Fruit fly (Drosophila melanogaster): ENCODE measurements around the gene Brd.
A peak's percentile ranks its signal among the peaks of the same experiment; 100 is the strongest.

Brd gene

DNA sequence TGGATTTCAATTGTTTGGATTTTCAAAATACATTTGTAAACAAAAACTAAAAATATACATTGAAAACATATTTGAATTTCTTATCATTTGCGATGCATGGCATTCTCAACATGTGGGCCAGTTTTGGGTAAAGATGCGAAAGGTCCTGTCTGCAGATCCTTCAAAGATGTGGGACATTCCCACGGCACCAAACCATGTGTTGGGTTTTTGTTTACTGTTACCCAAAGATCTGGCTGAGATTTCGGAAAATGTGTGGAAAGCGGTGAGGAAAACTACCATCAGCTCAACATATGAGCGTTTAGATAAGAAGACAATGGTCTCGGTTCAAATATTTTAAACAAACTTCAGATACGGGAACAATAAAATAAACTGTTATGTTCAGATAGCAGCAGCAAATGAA lies 3.6 kb downstream of the Brd start:
- no peak for TF ChIP-seq CG8478 (optimal IDR thresholded peaks at IDR 0.05)
- TF ChIP-seq EcR (GFP tag; optimal IDR thresholded peaks at IDR 0.05), result no peak
- no peak for TF ChIP-seq pan (optimal IDR thresholded peaks at IDR 0.05)
- TF ChIP-seq usp (GFP tag; optimal IDR thresholded peaks at IDR 0.05), result no peak
- no peak for TF ChIP-seq psq (optimal IDR thresholded peaks at IDR 0.05)
- no peak for TF ChIP-seq Dll (optimal IDR thresholded peaks at IDR 0.05)

DNA sequence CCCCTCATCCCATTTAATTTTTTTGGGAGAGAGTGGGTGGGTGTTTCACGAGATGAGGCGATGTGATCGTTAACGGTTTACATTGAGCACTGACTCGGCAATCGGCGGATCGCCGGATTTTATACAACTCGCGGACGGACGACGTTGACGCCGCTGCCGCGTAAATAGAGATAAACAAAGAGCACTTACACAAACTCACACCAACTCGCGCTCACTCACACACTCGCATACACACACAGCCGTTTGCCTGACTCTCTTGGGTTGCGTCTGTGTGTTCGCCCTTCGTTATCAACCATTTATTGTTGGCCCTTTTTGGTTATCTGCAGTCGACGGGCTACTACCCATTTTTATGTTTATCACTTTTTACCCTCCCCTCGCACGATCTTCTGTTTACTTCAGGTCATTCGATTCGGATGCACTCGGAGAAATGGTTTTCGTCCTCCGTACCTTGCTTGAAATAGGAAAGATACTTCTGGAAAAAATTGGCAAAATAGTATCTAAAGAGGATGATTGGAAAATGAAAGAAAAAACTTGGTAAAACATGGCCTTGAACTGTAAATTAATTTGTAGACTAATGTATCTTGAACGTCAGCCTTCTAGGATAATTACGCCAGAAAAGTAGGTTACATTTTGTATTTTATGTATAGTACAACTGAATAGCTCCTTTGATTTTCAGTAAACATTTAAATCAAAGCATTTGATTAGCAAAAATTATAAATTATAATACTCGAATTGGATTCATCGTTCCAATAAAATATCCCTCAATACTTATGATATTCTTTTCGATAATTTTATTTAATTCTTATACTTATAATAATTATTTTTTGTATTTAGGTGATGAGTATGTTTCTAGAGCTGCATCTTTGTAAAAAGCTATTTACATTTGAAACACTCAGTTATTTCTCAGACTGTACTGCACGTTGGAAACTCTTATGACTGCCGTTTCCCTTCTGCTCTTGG lies 5.3 kb downstream of the Brd start:
- TF ChIP-seq Dll (optimal IDR thresholded peaks at IDR 0.05) (no peak), EcR (GFP tag; optimal IDR thresholded peaks at IDR 0.05) (peak in 1 of 2 experiments; percentile 68)

DNA sequence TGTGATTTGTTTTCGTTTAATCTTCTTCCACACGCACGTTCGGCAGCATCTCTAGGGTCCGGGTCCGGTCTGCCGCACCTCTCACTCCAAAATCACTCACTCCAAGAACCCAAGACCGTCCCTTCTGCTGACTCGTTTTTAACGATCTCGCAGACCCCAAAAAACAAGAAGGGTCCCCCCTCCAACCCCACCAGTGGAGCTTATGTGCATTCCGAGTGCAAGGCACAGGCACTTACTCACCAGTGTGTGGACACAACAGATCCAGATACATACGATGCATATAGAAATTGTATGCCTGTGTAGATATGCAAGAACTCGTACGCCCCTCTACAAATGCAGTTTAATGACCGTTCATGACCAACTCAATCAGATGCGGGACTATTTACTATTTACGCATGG lies 6.0 kb downstream of the Brd start:
- peak in 1 of 2 experiments; percentile 82 for TF ChIP-seq EcR (GFP tag; optimal IDR thresholded peaks at IDR 0.05)
- TF ChIP-seq psq (optimal IDR thresholded peaks at IDR 0.05), result no peak
- no peak for TF ChIP-seq usp (GFP tag; optimal IDR thresholded peaks at IDR 0.05)
- no peak for TF ChIP-seq Dll (optimal IDR thresholded peaks at IDR 0.05)
- TF ChIP-seq CG8478 (optimal IDR thresholded peaks at IDR 0.05), result no peak

DNA sequence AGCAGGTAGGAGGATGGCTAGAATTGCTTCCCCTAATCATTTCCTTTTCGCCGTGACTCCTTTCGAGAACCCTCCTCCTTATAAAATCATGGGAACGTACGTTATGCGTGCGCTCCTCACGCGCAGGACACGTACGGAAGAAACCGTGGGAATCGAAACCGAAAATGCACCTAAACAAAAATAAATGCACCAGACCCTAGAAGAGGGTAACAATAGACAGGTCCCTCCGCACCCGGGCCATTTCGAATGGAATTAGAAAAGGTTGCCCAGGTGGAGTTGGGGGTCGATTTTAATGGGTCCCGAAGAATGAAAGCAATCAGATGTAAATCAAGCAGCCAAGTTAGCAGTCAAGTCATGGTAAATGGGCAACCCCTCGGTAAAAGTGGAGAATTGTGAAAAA lies 6.9 kb downstream of the Brd start, which contains the start of gene CG3349:
CG3349 (plus strand) TSS at position 289 of the 400 bp plus-strand sequence.
- TF ChIP-seq CG8478 (optimal IDR thresholded peaks at IDR 0.05), result no peak
- no peak for TF ChIP-seq psq (optimal IDR thresholded peaks at IDR 0.05)
- TF ChIP-seq EcR (GFP tag; optimal IDR thresholded peaks at IDR 0.05), result no peak
- no peak for TF ChIP-seq pan (optimal IDR thresholded peaks at IDR 0.05)
- no peak for TF ChIP-seq usp (GFP tag; optimal IDR thresholded peaks at IDR 0.05)
- no peak for TF ChIP-seq Dll (optimal IDR thresholded peaks at IDR 0.05)

DNA sequence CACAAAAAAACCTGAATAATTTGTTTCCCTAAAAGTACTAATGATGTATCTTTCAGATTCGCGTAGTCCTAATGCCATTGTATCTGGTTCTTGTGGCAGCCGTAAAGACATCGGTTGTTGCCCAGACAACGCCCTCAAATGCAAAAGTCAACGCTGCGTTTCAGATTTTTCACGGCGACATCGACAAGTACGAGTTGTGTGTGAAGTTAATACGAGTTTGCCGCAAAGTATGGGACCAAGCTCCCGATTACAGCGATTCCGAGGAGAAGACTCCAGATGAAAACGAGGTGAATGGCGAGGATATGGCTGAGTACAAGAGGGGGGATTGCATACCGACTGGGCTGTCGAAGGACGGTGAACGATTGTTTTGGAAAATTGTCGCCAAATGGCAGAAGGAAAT lies 7.6 kb downstream of the Brd start:
- no peak for TF ChIP-seq EcR (GFP tag; optimal IDR thresholded peaks at IDR 0.05)
- TF ChIP-seq usp (GFP tag; optimal IDR thresholded peaks at IDR 0.05), result no peak
- TF ChIP-seq CG8478 (optimal IDR thresholded peaks at IDR 0.05), result no peak
- TF ChIP-seq pan (optimal IDR thresholded peaks at IDR 0.05), result no peak
- TF ChIP-seq psq (optimal IDR thresholded peaks at IDR 0.05), result no peak
- TF ChIP-seq Dll (optimal IDR thresholded peaks at IDR 0.05), result no peak

DNA sequence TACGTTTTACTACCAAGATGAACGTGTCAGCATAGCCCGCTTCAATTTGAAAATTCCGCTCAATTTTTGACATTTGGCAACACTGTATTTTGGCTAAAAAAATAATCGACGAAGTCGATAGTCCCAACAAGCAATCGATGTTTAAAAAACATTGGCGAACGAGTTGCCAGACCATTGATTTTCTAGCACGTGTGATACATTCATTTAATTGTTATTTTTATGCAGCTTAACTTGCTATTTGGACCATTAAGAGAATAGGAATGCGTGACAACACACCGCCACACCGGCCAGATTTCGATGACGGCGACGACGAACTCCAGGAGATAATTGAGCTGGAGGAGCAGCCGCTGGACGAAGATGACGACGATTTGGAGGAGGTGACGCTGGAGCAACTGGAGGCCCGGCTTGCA lies 10.2 kb downstream of the Brd start, which contains the start of gene CG5114:
CG5114 (plus strand) TSS at position 161 of the 410 bp plus-strand sequence.
- TF ChIP-seq pan (optimal IDR thresholded peaks at IDR 0.05), result no peak
- no peak for TF ChIP-seq CG8478 (optimal IDR thresholded peaks at IDR 0.05)
- no peak for TF ChIP-seq Dll (optimal IDR thresholded peaks at IDR 0.05)
- no peak for TF ChIP-seq psq (optimal IDR thresholded peaks at IDR 0.05)
- no peak for TF ChIP-seq usp (GFP tag; optimal IDR thresholded peaks at IDR 0.05)
- TF ChIP-seq EcR (GFP tag; optimal IDR thresholded peaks at IDR 0.05), result no peak

DNA sequence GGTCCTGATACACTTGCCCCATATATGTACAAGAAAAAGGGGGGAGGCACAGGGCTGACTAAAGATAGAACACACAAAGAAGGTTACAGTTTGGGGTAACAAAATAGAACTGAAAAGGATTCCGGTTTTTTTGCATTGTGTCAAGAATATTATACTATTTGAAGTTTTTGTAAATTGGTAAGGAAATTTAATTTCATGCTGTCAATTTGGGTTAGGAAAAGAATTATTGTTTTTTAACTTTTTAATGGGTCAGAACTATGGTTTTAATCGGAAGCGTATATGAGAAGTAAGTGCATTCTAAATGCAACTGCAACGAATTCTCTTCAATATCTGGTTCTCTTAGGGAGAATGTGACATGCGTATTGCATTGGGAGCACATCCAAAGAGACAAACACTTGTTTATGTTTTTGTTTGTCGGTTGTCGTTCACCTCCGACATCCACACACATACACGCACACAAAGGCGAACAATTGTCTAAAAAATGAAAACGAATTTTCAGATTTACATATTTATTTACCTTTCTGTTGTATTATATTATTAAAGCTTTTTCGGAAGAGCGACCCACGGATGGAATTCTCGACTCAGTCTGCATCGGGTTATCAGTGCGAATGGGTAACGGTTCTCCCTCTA lies 12.2 kb downstream of the Brd start, which contains the start of gene mnd:
mnd (plus strand) TSS at position 580 of the 630 bp plus-strand sequence.
- TF ChIP-seq CG8478 (optimal IDR thresholded peaks at IDR 0.05), result no peak
- no peak for TF ChIP-seq pan (optimal IDR thresholded peaks at IDR 0.05)
- no peak for TF ChIP-seq usp (GFP tag; optimal IDR thresholded peaks at IDR 0.05)
- TF ChIP-seq EcR (GFP tag; optimal IDR thresholded peaks at IDR 0.05), result no peak
- no peak for TF ChIP-seq Dll (optimal IDR thresholded peaks at IDR 0.05)
- no peak for TF ChIP-seq psq (optimal IDR thresholded peaks at IDR 0.05)

DNA sequence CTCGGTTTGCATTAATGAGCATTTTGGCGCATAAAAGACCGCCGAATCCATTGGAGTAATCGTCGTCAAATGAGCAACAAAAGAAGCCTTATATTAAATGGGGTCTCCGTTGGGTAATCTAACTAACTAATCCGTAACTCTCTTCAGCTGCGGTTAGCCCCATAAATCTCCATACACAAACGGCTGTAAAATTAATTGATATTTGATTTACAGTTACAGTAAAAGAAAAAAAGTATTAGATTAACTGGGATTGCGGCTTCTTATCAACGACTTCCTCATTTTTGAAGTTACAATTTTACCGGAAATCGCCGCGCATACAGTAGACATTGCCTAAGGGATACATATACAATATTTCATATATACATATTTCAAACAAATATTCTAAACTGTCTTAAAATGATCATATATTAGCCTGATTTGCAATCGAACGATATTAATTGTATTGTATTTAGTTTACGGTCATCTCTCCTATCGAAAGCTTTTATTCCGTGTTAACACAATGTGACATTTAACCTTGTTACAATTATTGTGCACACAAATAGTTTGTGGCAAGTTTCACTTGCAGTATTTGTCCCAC lies 14.0 kb downstream of the Brd start:
- TF ChIP-seq psq (optimal IDR thresholded peaks at IDR 0.05), result no peak
- TF ChIP-seq pan (optimal IDR thresholded peaks at IDR 0.05), result no peak
- TF ChIP-seq usp (GFP tag; optimal IDR thresholded peaks at IDR 0.05), result no peak
- no peak for TF ChIP-seq EcR (GFP tag; optimal IDR thresholded peaks at IDR 0.05)
- TF ChIP-seq Dll (optimal IDR thresholded peaks at IDR 0.05), result no peak
- TF ChIP-seq CG8478 (optimal IDR thresholded peaks at IDR 0.05), result no peak

DNA sequence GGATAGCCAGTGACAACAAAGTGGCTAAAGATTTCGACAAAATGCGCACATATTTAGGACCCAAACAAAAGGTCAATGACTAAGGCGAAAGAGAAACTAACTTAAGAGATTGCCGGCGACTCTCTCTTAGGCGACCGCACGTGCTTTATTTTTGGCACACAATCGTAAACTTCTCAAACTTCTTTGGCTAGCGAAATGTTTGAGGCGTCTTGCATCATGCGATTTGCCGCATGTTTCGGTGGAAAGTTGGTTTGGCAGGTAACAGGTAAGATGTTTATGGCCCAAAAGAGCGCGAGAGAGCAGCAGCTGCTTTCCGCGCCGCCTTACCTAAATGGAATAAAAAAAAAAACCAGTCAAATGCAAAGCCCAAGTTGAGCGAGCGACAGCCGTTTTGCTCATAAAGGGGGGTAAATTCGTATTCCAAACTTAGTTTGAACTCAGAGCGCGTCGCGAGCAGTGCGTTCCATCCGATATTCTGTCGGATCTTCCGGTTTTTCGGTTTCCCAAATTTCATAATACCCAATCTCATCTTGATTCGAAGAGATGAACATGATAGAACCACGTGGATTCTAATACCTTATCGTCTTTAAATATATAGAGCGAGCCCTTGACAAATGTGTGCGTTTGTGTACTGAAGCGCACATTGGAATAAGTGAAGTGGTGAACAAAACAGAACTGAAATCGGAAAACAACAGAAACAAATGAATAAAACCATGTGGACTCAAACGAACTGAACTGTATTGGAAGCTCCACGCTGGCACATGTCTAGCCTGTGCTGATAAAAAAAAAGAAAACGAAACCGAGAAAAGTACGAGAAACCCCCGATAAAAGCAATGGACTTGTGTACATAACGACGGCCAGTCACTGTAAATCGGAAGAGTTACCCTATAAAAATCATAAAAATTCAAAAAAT lies 14.8 kb downstream of the Brd start:
- TF ChIP-seq psq (optimal IDR thresholded peaks at IDR 0.05) (no peak), usp (GFP tag; optimal IDR thresholded peaks at IDR 0.05) (no peak), pan (optimal IDR thresholded peaks at IDR 0.05) (no peak), Dll (optimal IDR thresholded peaks at IDR 0.05) (no peak), EcR (GFP tag; optimal IDR thresholded peaks at IDR 0.05) (peak in 1 of 2 experiments; percentile 55)

DNA sequence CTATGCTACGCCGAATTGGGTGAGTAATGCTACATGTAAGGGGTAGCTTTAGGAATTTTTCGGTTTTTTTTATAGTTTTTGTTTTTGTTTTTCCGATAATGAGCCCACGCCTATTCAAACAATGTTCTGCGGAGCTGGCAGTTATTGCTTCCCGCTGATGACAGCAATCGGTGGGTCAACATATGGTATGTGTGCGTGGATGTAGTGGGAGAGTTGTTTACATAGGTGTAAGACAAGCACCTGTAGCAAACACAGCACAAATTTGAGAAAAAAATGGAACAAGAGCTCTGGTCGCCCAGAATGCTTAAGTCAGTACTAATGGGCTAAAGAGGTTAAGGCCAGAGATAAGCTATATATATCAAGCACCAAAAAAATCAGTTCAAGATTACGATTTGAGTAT lies 15.8 kb downstream of the Brd start:
- TF ChIP-seq usp (GFP tag; optimal IDR thresholded peaks at IDR 0.05), result no peak
- no peak for TF ChIP-seq CG8478 (optimal IDR thresholded peaks at IDR 0.05)
- no peak for TF ChIP-seq psq (optimal IDR thresholded peaks at IDR 0.05)
- TF ChIP-seq EcR (GFP tag; optimal IDR thresholded peaks at IDR 0.05), result no peak
- TF ChIP-seq Dll (optimal IDR thresholded peaks at IDR 0.05), result no peak
- no peak for TF ChIP-seq pan (optimal IDR thresholded peaks at IDR 0.05)

DNA sequence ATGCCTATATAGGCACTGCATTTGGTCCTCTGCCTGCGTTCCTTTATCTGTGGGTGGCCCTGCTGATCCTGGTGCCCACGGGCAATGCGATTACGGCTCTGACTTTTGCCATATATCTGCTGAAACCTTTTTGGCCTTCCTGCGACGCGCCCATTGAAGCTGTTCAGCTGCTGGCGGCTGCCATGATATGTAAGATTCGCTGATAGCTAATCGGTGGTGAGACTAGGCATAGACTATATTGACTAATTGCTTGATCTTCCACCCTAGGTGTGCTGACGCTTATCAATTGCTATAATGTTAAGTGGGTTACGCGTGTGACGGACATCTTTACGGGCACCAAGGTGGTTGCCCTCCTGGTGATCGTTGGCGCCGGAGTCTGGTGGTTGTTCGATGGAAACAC lies 17.4 kb downstream of the Brd start:
- TF ChIP-seq CG8478 (optimal IDR thresholded peaks at IDR 0.05) (no peak), psq (optimal IDR thresholded peaks at IDR 0.05) (no peak), pan (optimal IDR thresholded peaks at IDR 0.05) (no peak), EcR (GFP tag; optimal IDR thresholded peaks at IDR 0.05) (no peak), usp (GFP tag; optimal IDR thresholded peaks at IDR 0.05) (no peak), Dll (optimal IDR thresholded peaks at IDR 0.05) (no peak)

Measured in whole organism.